Worm (Caenorhabditis elegans): ENCODE data around the gene C25E10.7.

Gene C25E10.7

DNA sequence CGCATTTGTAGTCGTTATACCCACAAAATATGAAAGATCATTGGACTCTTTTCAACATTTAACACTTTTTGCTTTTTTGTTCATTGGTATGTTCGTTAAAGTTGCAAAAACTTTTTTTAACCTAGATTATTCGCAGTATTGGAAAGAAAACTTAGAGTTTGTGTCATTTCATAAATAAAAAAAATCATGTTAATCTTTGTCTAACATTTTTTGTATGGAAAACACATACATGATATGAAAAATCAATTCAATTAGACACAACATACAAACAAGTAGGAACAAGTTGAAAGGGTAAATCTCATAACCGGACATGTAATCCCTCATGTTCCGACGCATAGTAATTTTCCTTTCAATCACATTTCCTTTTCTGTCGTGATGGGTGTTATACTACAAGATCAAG lies 49.8 kb downstream of the C25E10.7 start, which contains the start of gene F59E11.2:
Gene F59E11.2, plus strand, starts transcription at position 301 of the 400 bp plus-strand sequence.
- no peak for TF ChIP-seq sea-2 (GFP tag; IDR thresholded peaks at IDR 0.05)
- TF ChIP-seq ZK185.1 (tag; optimal IDR thresholded peaks at IDR 0.05; ENCODE audit: poor library complexity, severe bottlenecking): no peak
- TF ChIP-seq madf-3 (GFP tag; IDR thresholded peaks at IDR 0.05): no peak
- TF ChIP-seq bed-2 (GFP tag; IDR thresholded peaks at IDR 0.05): no peak
- no peak for TF ChIP-seq F10E7.11 (tag; optimal IDR thresholded peaks at IDR 0.05)
- no peak for TF ChIP-seq nfya-2 (GFP tag; IDR thresholded peaks at IDR 0.05)
- TF ChIP-seq F52B5.7 (tag; optimal IDR thresholded peaks at IDR 0.05): no peak
- TF ChIP-seq rpc-1 (optimal IDR thresholded peaks at IDR 0.05): no peak
- no peak for TF ChIP-seq rpc-1 (tag; optimal IDR thresholded peaks at IDR 0.05)
- no peak for TF ChIP-seq rcor-1 (GFP tag; IDR thresholded peaks at IDR 0.05)
- no peak for TF ChIP-seq B0019.2 (GFP tag; conservative IDR thresholded peaks at IDR 0.05)
